Fruit fly (Drosophila melanogaster) whole organism, prepupa: ENCODE data around the gene CG32767.

Experiments used
- Blimp-1 ChIP-seq: fragments of 200-800 bp; sonication (Bioruptor generic); optimal IDR thresholded peaks from 3 replicates; lab custom pipeline; 2017; ENCODE audit warnings: missing biosample characterization, missing genetic modification characterization, mild to moderate bottlenecking, moderate library complexity, missing genetic modification reagents
- CG10631 ChIP-seq: fragments of 200-800 bp; sonication (Bioruptor generic); optimal IDR thresholded peaks from 2 replicates; lab custom pipeline; 2016; ENCODE audit warnings: missing biosample characterization, missing genetic modification characterization
- CG10669 ChIP-seq: fragments of 200-800 bp; sonication (Bioruptor generic); optimal IDR thresholded peaks from 3 replicates; lab custom pipeline; 2018; ENCODE audit warnings: missing biosample characterization, mild to moderate bottlenecking, missing genetic modification characterization, moderate library complexity
- CG11294 ChIP-seq: fragments of 200-800 bp; sonication (Bioruptor generic); IDR thresholded peaks from 2 replicates; pipeline ENCODE4 v1.3.6; 2022; ENCODE audit warnings: missing biosample characterization, missing genetic modification characterization
- CG11762 ChIP-seq: fragments of 200-800 bp; sonication (Bioruptor generic); optimal IDR thresholded peaks from 3 replicates; lab custom pipeline; 2016; ENCODE audit warnings: missing biosample characterization, missing genetic modification characterization; ENCODE audit not compliant: insufficient read depth
- CG15336 ChIP-seq: fragments of 200-800 bp; sonication (Bioruptor generic); IDR thresholded peaks from 2 replicates; pipeline ENCODE4 v1.3.6; 2022; ENCODE audit warnings: missing biosample characterization, missing genetic modification characterization
- CG1621 ChIP-seq: fragments of 200-800 bp; sonication (Bioruptor generic); optimal IDR thresholded peaks from 3 replicates; lab custom pipeline; 2018; ENCODE audit warnings: missing biosample characterization, mild to moderate bottlenecking, missing genetic modification characterization
- CG16779 ChIP-seq: fragments of 200-800 bp; sonication (Bioruptor generic); optimal IDR thresholded peaks from 3 replicates; lab custom pipeline; 2017; ENCODE audit warnings: missing biosample characterization, mild to moderate bottlenecking, missing genetic modification characterization
- CG31627 ChIP-seq: fragments of 200-800 bp; sonication (Bioruptor generic); optimal IDR thresholded peaks from 3 replicates; lab custom pipeline; 2016; ENCODE audit warnings: missing biosample characterization, missing genetic modification characterization
- CG32006 ChIP-seq: fragments of 200-800 bp; sonication (Bioruptor generic); optimal IDR thresholded peaks from 3 replicates; lab custom pipeline; 2017; ENCODE audit warnings: missing biosample characterization, mild to moderate bottlenecking, missing genetic modification characterization
- CG34406 ChIP-seq: fragments of 200-800 bp; sonication (Bioruptor generic); optimal IDR thresholded peaks from 3 replicates; lab custom pipeline; 2016; ENCODE audit warnings: missing biosample characterization, missing genetic modification characterization
- CG4318 ChIP-seq: fragments of 200-800 bp; sonication (Bioruptor generic); optimal IDR thresholded peaks from 3 replicates; lab custom pipeline; 2017; ENCODE audit warnings: missing biosample characterization, mild to moderate bottlenecking, missing genetic modification characterization
- CG6163 ChIP-seq: fragments of 200-800 bp; sonication (Bioruptor generic); IDR thresholded peaks from 3 replicates; pipeline ENCODE4 v1.3.6; 2022; ENCODE audit warnings: missing biosample characterization, missing genetic modification characterization
- CG6276 ChIP-seq: fragments of 200-800 bp; sonication (Bioruptor generic); optimal IDR thresholded peaks from 2 replicates; lab custom pipeline; 2017; ENCODE audit warnings: missing biosample characterization, mild to moderate bottlenecking, missing genetic modification characterization
- CG6808 ChIP-seq: fragments of 200-800 bp; sonication (Bioruptor generic); optimal IDR thresholded peaks from 3 replicates; lab custom pipeline; 2017; ENCODE audit warnings: missing biosample characterization, missing genetic modification characterization, mild to moderate bottlenecking, moderate library complexity, missing genetic modification reagents
- CG6854 ChIP-seq: fragments of 200-800 bp; sonication (Bioruptor generic); optimal IDR thresholded peaks from 2 replicates; lab custom pipeline; 2017; ENCODE audit warnings: missing biosample characterization, mild to moderate bottlenecking, missing genetic modification characterization
- CG7368 ChIP-seq: fragments of 200-800 bp; sonication (Bioruptor generic); optimal IDR thresholded peaks from 3 replicates; lab custom pipeline; 2016; ENCODE audit warnings: missing biosample characterization, missing genetic modification characterization
- CG8119 ChIP-seq: fragments of 200-800 bp; sonication (Bioruptor generic); IDR thresholded peaks from 3 replicates; pipeline ENCODE4 v1.3.6; 2022; ENCODE audit warnings: missing biosample characterization, missing genetic modification characterization
- CG8319 ChIP-seq: fragments of 200-800 bp; sonication (Bioruptor generic); optimal IDR thresholded peaks from 3 replicates; lab custom pipeline; 2016; ENCODE audit warnings: missing biosample characterization, missing genetic modification characterization
- CG8632 ChIP-seq: fragments of 200-800 bp; sonication (Bioruptor generic); optimal IDR thresholded peaks from 3 replicates; lab custom pipeline; 2016; ENCODE audit warnings: missing biosample characterization, missing genetic modification characterization
- CG9139 ChIP-seq: fragments of 200-800 bp; sonication (Bioruptor generic); optimal IDR thresholded peaks from 3 replicates; lab custom pipeline; 2017; ENCODE audit warnings: missing biosample characterization, mild to moderate bottlenecking, missing genetic modification characterization
- Eip75B ChIP-seq: fragments of 200-800 bp; sonication (Bioruptor generic); optimal IDR thresholded peaks from 3 replicates; lab custom pipeline; 2016; ENCODE audit warnings: missing biosample characterization, missing genetic modification characterization
- Eip78C ChIP-seq: fragments of 200-800 bp; sonication (Bioruptor generic); peaks from one replicate; lab custom pipeline; 2016; ENCODE audit warnings: missing biosample characterization, missing genetic modification characterization
- Eip93F ChIP-seq: fragments of 200-800 bp; sonication (Bioruptor generic); optimal IDR thresholded peaks from 2 replicates; lab custom pipeline; 2016; ENCODE audit warnings: missing biosample characterization, mild to moderate bottlenecking, missing genetic modification characterization
- Hr38 ChIP-seq: sonication (Bioruptor generic); optimal IDR thresholded peaks from 2 replicates; lab custom pipeline; 2016; ENCODE audit warnings: missing biosample characterization, missing genetic modification characterization
- Hr39 ChIP-seq: fragments of 200-800 bp; sonication (Bioruptor generic); optimal IDR thresholded peaks from 2 replicates; lab custom pipeline; 2016; ENCODE audit warnings: missing biosample characterization, missing genetic modification characterization
- Hr4 ChIP-seq: fragments of 200-800 bp; sonication (Bioruptor generic); optimal IDR thresholded peaks from 3 replicates; lab custom pipeline; 2016; ENCODE audit warnings: missing biosample characterization, missing genetic modification characterization
- OdsH ChIP-seq: fragments of 200-800 bp; sonication (Bioruptor generic); optimal IDR thresholded peaks from 3 replicates; lab custom pipeline; 2016; ENCODE audit warnings: missing biosample characterization, missing genetic modification characterization
- Sox14 ChIP-seq: fragments of 200-800 bp; sonication (Bioruptor generic); optimal IDR thresholded peaks from 3 replicates; lab custom pipeline; 2016; ENCODE audit warnings: missing biosample characterization, missing genetic modification characterization
- Sox15 ChIP-seq: fragments of 200-800 bp; sonication (Bioruptor generic); optimal IDR thresholded peaks from 3 replicates; lab custom pipeline; 2016; ENCODE audit warnings: missing biosample characterization, missing genetic modification characterization
- achi ChIP-seq: fragments of 200-800 bp; sonication (Bioruptor generic); optimal IDR thresholded peaks from 3 replicates; lab custom pipeline; 2016; ENCODE audit warnings: missing biosample characterization, missing genetic modification characterization
- acj6 ChIP-seq: fragments of 200-800 bp; sonication (Bioruptor generic); optimal IDR thresholded peaks from 3 replicates; lab custom pipeline; 2016; ENCODE audit warnings: missing biosample characterization, missing genetic modification characterization
- cyc ChIP-seq: fragments of 200-800 bp; sonication (Bioruptor generic); optimal IDR thresholded peaks from 3 replicates; lab custom pipeline; 2016; ENCODE audit warnings: missing biosample characterization, missing genetic modification characterization
- dsx ChIP-seq: fragments of 200-800 bp; optimal IDR thresholded peaks from 3 replicates; lab custom pipeline; 2019; ENCODE audit warnings: missing biosample characterization, mild to moderate bottlenecking, missing genetic modification characterization, moderate library complexity; ENCODE audit not compliant: poor library complexity, severe bottlenecking
- eg ChIP-seq: fragments of 200-800 bp; sonication (Bioruptor generic); IDR thresholded peaks from 3 replicates; pipeline ENCODE4 v1.3.6; 2022; ENCODE audit warnings: missing biosample characterization, missing genetic modification characterization
- esn ChIP-seq: fragments of 200-800 bp; sonication (Bioruptor generic); optimal IDR thresholded peaks from 2 replicates; lab custom pipeline; 2016; ENCODE audit warnings: missing biosample characterization, mild to moderate bottlenecking, missing genetic modification characterization, moderate library complexity
- fkh ChIP-seq: fragments of 200-800 bp; sonication (Bioruptor generic); optimal IDR thresholded peaks from 3 replicates; lab custom pipeline; 2017; ENCODE audit warnings: missing biosample characterization, mild to moderate bottlenecking, missing genetic modification characterization, moderate library complexity
- lz ChIP-seq: fragments of 200-800 bp; sonication (Bioruptor generic); optimal IDR thresholded peaks from 3 replicates; lab custom pipeline; 2016; ENCODE audit warnings: missing biosample characterization, missing genetic modification characterization
- net ChIP-seq: fragments of 200-800 bp; sonication (Bioruptor generic); optimal IDR thresholded peaks from 3 replicates; lab custom pipeline; 2016; ENCODE audit warnings: missing biosample characterization, missing genetic modification characterization
- pdm3 ChIP-seq: fragments of 200-800 bp; sonication (Bioruptor generic); optimal IDR thresholded peaks from 3 replicates; lab custom pipeline; 2016; ENCODE audit warnings: missing biosample characterization, missing genetic modification characterization
- salr ChIP-seq, 2 experiments: fragments of 200-800 bp; sonication (Bioruptor generic); optimal IDR thresholded peaks; 3 replicates each; lab custom pipeline; 2016 to 2018; ENCODE audit warnings: missing biosample characterization in 2 of 2, missing genetic modification characterization in 2 of 2, mild to moderate bottlenecking in 1 of 2
- spab ChIP-seq: fragments of 200-800 bp; sonication (Bioruptor generic); optimal IDR thresholded peaks from 2 replicates; lab custom pipeline; 2017; ENCODE audit warnings: missing biosample characterization, mild to moderate bottlenecking, missing genetic modification characterization, missing genetic modification reagents
- ss ChIP-seq, 2 experiments: fragments of 200-800 bp; sonication (Bioruptor generic); optimal IDR thresholded peaks; 2 replicates in 1 of 2; 3 replicates in 1 of 2; lab custom pipeline; 2017 to 2018; ENCODE audit warnings: mild to moderate bottlenecking in 2 of 2, missing biosample characterization in 2 of 2, missing genetic modification characterization in 2 of 2, moderate library complexity in 1 of 2
- svp ChIP-seq: fragments of 200-800 bp; sonication (Bioruptor generic); peaks from one replicate; lab custom pipeline; 2016; ENCODE audit warnings: missing biosample characterization, missing genetic modification characterization
- topi ChIP-seq: fragments of 200-800 bp; sonication (Bioruptor generic); optimal IDR thresholded peaks from 3 replicates; lab custom pipeline; 2016; ENCODE audit warnings: missing biosample characterization, missing genetic modification characterization

The CG32767 gene

dm6 chrX:5044433-5045110 lies 40.0 kb downstream of the CG32767 start (continued):
- TF ChIP-seq OdsH (GFP tag; lab: Kevin White, UChicago) (peak; percentile 60), Sox15 (GFP tag; lab: Kevin White, UChicago) (no peak), CG1621 (tag; lab: Kevin White, UChicago) (peak; percentile 7), Hr39 (GFP tag; lab: Kevin White, UChicago) (peak; percentile 82), Eip93F (GFP tag; lab: Kevin White, UChicago) (peak; percentile 15), dsx (GFP tag; lab: Kevin White, UChicago) (peak; percentile 21), Hr38 (GFP tag; lab: Kevin White, UChicago) (no peak), cyc (peak; percentile 85), CG10669 (peak; percentile 67), CG6808 (GFP tag; lab: Kevin White, UChicago) (peak; percentile 62), Eip78C (GFP tag; lab: Kevin White, UChicago) (peak; percentile 88), CG10631 (GFP tag; lab: Kevin White, UChicago) (peak; percentile 65), Sox14 (GFP tag; lab: Kevin White, UChicago) (peak; percentile 76), CG11294 (GFP tag; lab: Robert Waterston, UW) (no peak), CG9139 (GFP tag; lab: Kevin White, UChicago) (no peak), CG6854 (no peak), esn (GFP tag; lab: Kevin White, UChicago) (peak; percentile 74)

- TF ChIP-seq Sox15 (GFP tag; lab: Kevin White, UChicago) (peak; percentile 38), CG11294 (GFP tag; lab: Robert Waterston, UW) (peak; percentile 77), salr (GFP tag; optimal IDR thresholded peaks at IDR 0.05; lab: Kevin White, UChicago) (peak; percentile 26 to 47), CG6163 (GFP tag; lab: Robert Waterston, UW) (peak; percentile 90), Hr4 (peak; percentile 83), CG31627 (GFP tag; lab: Kevin White, UChicago) (peak; percentile 79), CG34406 (peak; percentile 72), fkh (GFP tag; lab: Kevin White, UChicago) (no peak), CG7368 (peak; percentile 63), CG15336 (peak; percentile 84), eg (GFP tag; lab: Robert Waterston, UW) (peak; percentile 89), pdm3 (GFP tag; lab: Kevin White, UChicago) (peak; percentile 77), Eip75B (peak; percentile 73), acj6 (GFP tag; lab: Kevin White, UChicago) (peak; percentile 75), dsx (GFP tag; lab: Kevin White, UChicago) (peak; percentile 83), CG10669 (peak; percentile 39), CG8319 (no peak), CG9139 (GFP tag; lab: Kevin White, UChicago) (no peak), CG16779 (tag; lab: Kevin White, UChicago) (peak; percentile 66), CG6276 (GFP tag; lab: Kevin White, UChicago) (peak; percentile 67), CG11762 (GFP tag; lab: Kevin White, UChicago) (peak; percentile 22), Hr38 (GFP tag; lab: Kevin White, UChicago) (no peak), CG8119 (GFP tag; lab: Robert Waterston, UW) (peak; percentile 81), lz (GFP tag; lab: Kevin White, UChicago) (peak; percentile 84), net (GFP tag; lab: Kevin White, UChicago) (peak; percentile 56), CG32006 (peak; percentile 72), topi (GFP tag; lab: Kevin White, UChicago) (peak; percentile 83), CG4318 (GFP tag; lab: Kevin White, UChicago) (peak; percentile 50), Blimp-1 (GFP tag; lab: Kevin White, UChicago) (peak; percentile 41), CG8632 (GFP tag; lab: Kevin White, UChicago) (peak; percentile 61), ss (GFP tag; optimal IDR thresholded peaks at IDR 0.05; lab: Kevin White, UChicago) (peak; percentile 73 to 77), CG6808 (GFP tag; lab: Kevin White, UChicago) (peak; percentile 10), Eip78C (GFP tag; lab: Kevin White, UChicago) (peak; percentile 97), achi (GFP tag; lab: Kevin White, UChicago) (peak; percentile 61), svp (GFP tag; lab: Kevin White, UChicago) (peak; percentile 95), esn (GFP tag; lab: Kevin White, UChicago) (peak; percentile 88), spab (peak; percentile 25)
Observed at dm6 chrX:5041525-5042454, 42.8 kb downstream of the CG32767 start.
